Worm (Caenorhabditis elegans) whole organism, late embryonic: ENCODE data around the gene ncx-2.

ENCODE experiments used
- ama-1 ChIP-seq: fragments of 150-350 bp; optimal IDR thresholded peaks from 2 replicates; lab custom pipeline; 2014
- ceh-18 ChIP-seq: sonication (generic microtip); optimal IDR thresholded peaks from 2 replicates; lab custom pipeline; 2016; ENCODE audit warnings: missing genetic modification characterization, missing compliant biosample characterization
- ceh-2 ChIP-seq: sonication (generic microtip); optimal IDR thresholded peaks from 2 replicates; lab custom pipeline; 2016; ENCODE audit warnings: missing genotype, missing genetic modification characterization, missing compliant biosample characterization
- ceh-30 ChIP-seq: fragments of 150-350 bp; optimal IDR thresholded peaks from 2 replicates; lab custom pipeline; 2014; ENCODE audit warnings: missing biosample characterization, missing genetic modification characterization
- ceh-9 ChIP-seq: sonication (generic microtip); optimal IDR thresholded peaks from 2 replicates; lab custom pipeline; 2016; ENCODE audit warnings: mild to moderate bottlenecking, missing genetic modification characterization, inconsistent platforms, missing compliant biosample characterization
- dmd-4 ChIP-seq: sonication (generic microtip); optimal IDR thresholded peaks from 2 replicates; lab custom pipeline; 2016; ENCODE audit warnings: borderline replicate concordance, missing genetic modification characterization, missing compliant biosample characterization
- elt-4 ChIP-seq: sonication (generic microtip); optimal IDR thresholded peaks from 2 replicates; lab custom pipeline; 2016; ENCODE audit warnings: missing genetic modification characterization, missing compliant biosample characterization
- fkh-10 ChIP-seq: fragments of 150-350 bp; optimal IDR thresholded peaks from 2 replicates; lab custom pipeline; 2014; ENCODE audit warnings: missing biosample characterization, missing genetic modification reagents, missing genetic modification characterization
- gmeb-2 ChIP-seq: sonication (generic microtip); optimal IDR thresholded peaks from 2 replicates; lab custom pipeline; 2016; ENCODE audit warnings: missing genetic modification characterization, inconsistent platforms, missing compliant biosample characterization
- hlh-15 ChIP-seq: sonication (generic microtip); optimal IDR thresholded peaks from 2 replicates; lab custom pipeline; 2016; ENCODE audit warnings: missing genetic modification characterization, missing compliant biosample characterization
- nhr-11 ChIP-seq: fragments of 150-350 bp; optimal IDR thresholded peaks from 2 replicates; lab custom pipeline; 2014; ENCODE audit warnings: missing biosample characterization, missing genetic modification characterization
- pax-1 ChIP-seq: fragments of 150-350 bp; optimal IDR thresholded peaks from 2 replicates; lab custom pipeline; 2014; ENCODE audit warnings: missing biosample characterization, missing genetic modification characterization
- pha-2 ChIP-seq: sonication (generic microtip); optimal IDR thresholded peaks from 2 replicates; lab custom pipeline; 2017; ENCODE audit warnings: mild to moderate bottlenecking, missing genetic modification characterization, missing compliant biosample characterization
- sox-4 ChIP-seq: sonication (generic microtip); optimal IDR thresholded peaks from 2 replicates; lab custom pipeline; 2017; ENCODE audit warnings: mild to moderate bottlenecking, missing genetic modification characterization, inconsistent platforms, missing compliant biosample characterization

- TF ChIP-seq fkh-10 (no peak), dmd-4 (tag; lab: Kevin White, UChicago) (no peak), ceh-30 (tag; lab: Kevin White, UChicago) (no peak), gmeb-2 (tag; lab: Kevin White, UChicago) (no peak), hlh-15 (tag; lab: Kevin White, UChicago) (no peak), pha-2 (tag; lab: Kevin White, UChicago) (no peak), pax-1 (tag; lab: Kevin White, UChicago) (no peak), elt-4 (tag; lab: Kevin White, UChicago) (no peak), ceh-9 (tag; lab: Kevin White, UChicago) (no peak), nhr-11 (no peak), ceh-2 (tag; lab: Kevin White, UChicago) (no peak), ama-1 (lab: Kevin White, UChicago) (no peak), sox-4 (tag; lab: Kevin White, UChicago) (no peak), ceh-18 (tag; lab: Kevin White, UChicago) (no peak)
Measured at ce11 chrV:5269024-5269535, 34.4 kb upstream of the ncx-2 start, which contains the start of gene penr-1.
